Fruit fly (Drosophila melanogaster) whole organism, pupa: Measurements from ENCODE around the gene CG31121.

Experiments used
- CG10348 ChIP-seq: fragments of 200-800 bp; sonication (Bioruptor generic); IDR thresholded peaks from 2 replicates; pipeline ENCODE4 v1.3.6; 2022; ENCODE audit warnings: missing biosample characterization, missing genetic modification characterization
- CG12605 ChIP-seq: fragments of 200-800 bp; sonication (Bioruptor generic); IDR thresholded peaks from 2 replicates; pipeline ENCODE4 v1.3.6; 2022; ENCODE audit warnings: missing biosample characterization, missing genetic modification characterization
- CG13204 ChIP-seq: fragments of 200-800 bp; sonication (Bioruptor generic); optimal IDR thresholded peaks from 2 replicates; lab custom pipeline; 2018; ENCODE audit warnings: missing biosample characterization, mild to moderate bottlenecking, missing genetic modification characterization, moderate library complexity
- CG14655 ChIP-seq: fragments of 200-800 bp; sonication (Bioruptor generic); optimal IDR thresholded peaks from 3 replicates; lab custom pipeline; 2017; ENCODE audit warnings: mild to moderate bottlenecking, missing biosample characterization, missing genetic modification reagents, missing genetic modification characterization
- CG15710 ChIP-seq: fragments of 200-800 bp; sonication (Bioruptor generic); optimal IDR thresholded peaks from 2 replicates; lab custom pipeline; 2018; ENCODE audit warnings: missing biosample characterization, mild to moderate bottlenecking, missing genetic modification characterization, moderate library complexity
- CG17806 ChIP-seq: fragments of 200-800 bp; sonication (Bioruptor generic); optimal IDR thresholded peaks from 2 replicates; lab custom pipeline; 2018; ENCODE audit warnings: missing biosample characterization, mild to moderate bottlenecking, missing genetic modification characterization, moderate library complexity
- CG32121 ChIP-seq: fragments of 200-800 bp; sonication (Bioruptor generic); IDR thresholded peaks from 2 replicates; pipeline ENCODE4 v1.3.6; 2022; ENCODE audit warnings: missing biosample characterization, missing genetic modification characterization
- CG34367 ChIP-seq: fragments of 200-800 bp; sonication (Bioruptor generic); optimal IDR thresholded peaks from 2 replicates; lab custom pipeline; 2018; ENCODE audit warnings: missing biosample characterization, mild to moderate bottlenecking, missing genetic modification characterization
- CG4496 ChIP-seq: fragments of 200-800 bp; sonication (Bioruptor generic); IDR thresholded peaks from 3 replicates; pipeline ENCODE4 v1.3.6; 2022; ENCODE audit warnings: missing biosample characterization, missing genetic modification characterization
- CG8159 ChIP-seq: fragments of 200-800 bp; sonication (Bioruptor generic); optimal IDR thresholded peaks from 3 replicates; lab custom pipeline; 2018; ENCODE audit warnings: missing biosample characterization, mild to moderate bottlenecking, missing genetic modification characterization, moderate library complexity
- CG8301 ChIP-seq: fragments of 200-800 bp; sonication (Bioruptor generic); optimal IDR thresholded peaks from 2 replicates; lab custom pipeline; 2018; ENCODE audit warnings: missing biosample characterization, mild to moderate bottlenecking, missing genetic modification characterization
- CG9948 ChIP-seq: fragments of 200-800 bp; sonication (Bioruptor generic); optimal IDR thresholded peaks from 2 replicates; lab custom pipeline; 2018; ENCODE audit warnings: missing biosample characterization, mild to moderate bottlenecking, missing genetic modification characterization, moderate library complexity
- D1 ChIP-seq: fragments of 200-800 bp; sonication (Bioruptor generic); optimal IDR thresholded peaks from 2 replicates; lab custom pipeline; 2018; ENCODE audit warnings: missing biosample characterization, mild to moderate bottlenecking, missing genetic modification characterization, moderate library complexity
- EcR ChIP-seq: fragments of 200-800 bp; sonication (Bioruptor generic); optimal IDR thresholded peaks from 3 replicates; lab custom pipeline; 2019; ENCODE audit warnings: missing biosample characterization, missing genetic modification characterization, mild to moderate bottlenecking, moderate library complexity, missing genetic modification reagents
- Ets98B ChIP-seq: fragments of 200-800 bp; sonication (Bioruptor generic); IDR thresholded peaks from 2 replicates; pipeline ENCODE4 v1.3.6; 2022; ENCODE audit warnings: missing biosample characterization, missing genetic modification characterization
- Pif1A ChIP-seq: fragments of 200-800 bp; sonication (Bioruptor generic); optimal IDR thresholded peaks from 3 replicates; lab custom pipeline; 2016; ENCODE audit warnings: missing biosample characterization, missing genetic modification characterization
- Pif1B ChIP-seq: fragments of 200-800 bp; sonication (Bioruptor generic); optimal IDR thresholded peaks from 3 replicates; lab custom pipeline; 2016; ENCODE audit warnings: missing biosample characterization, missing genetic modification characterization
- Snoo ChIP-seq: fragments of 200-800 bp; sonication (Bioruptor generic); optimal IDR thresholded peaks from 3 replicates; lab custom pipeline; 2017; ENCODE audit warnings: missing biosample characterization, mild to moderate bottlenecking, missing genetic modification characterization, inconsistent platforms
- fd96Ca ChIP-seq: fragments of 200-800 bp; sonication (Bioruptor generic); IDR thresholded peaks from 3 replicates; pipeline ENCODE4 v1.3.6; 2022; ENCODE audit warnings: missing biosample characterization, missing genetic modification characterization
- gl ChIP-seq: fragments of 200-800 bp; sonication (Bioruptor generic); optimal IDR thresholded peaks from 2 replicates; lab custom pipeline; 2018; ENCODE audit warnings: missing biosample characterization, mild to moderate bottlenecking, missing genetic modification characterization
- rn ChIP-seq: fragments of 200-800 bp; sonication (Bioruptor generic); IDR thresholded peaks from 2 replicates; pipeline ENCODE4 v1.3.6; 2022; ENCODE audit warnings: missing biosample characterization, missing genetic modification characterization

CG31121 gene

DNA sequence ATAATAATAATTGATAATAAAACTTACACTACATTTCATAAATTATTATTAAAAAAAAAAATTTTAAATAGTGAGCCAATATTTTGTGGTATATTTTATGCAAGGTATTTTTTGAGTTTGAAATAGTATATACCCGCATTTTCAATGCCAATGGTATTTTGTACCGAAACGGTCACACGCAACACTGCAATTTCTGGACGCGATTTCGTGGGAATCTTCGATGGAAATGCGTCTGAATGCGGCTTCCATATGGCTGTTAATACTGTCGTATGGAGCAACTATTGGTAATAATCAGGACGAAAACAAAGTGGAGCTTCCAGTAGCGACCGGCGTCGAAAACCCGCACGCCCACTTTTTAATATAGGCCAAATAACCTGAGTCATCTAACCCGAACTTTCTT, 43.0 kb downstream of the CG31121 start, which contains the start of gene Nct:
Nct (plus strand) TSS at position 173 of the 400 bp plus-strand sequence.
- no peak for TF ChIP-seq CG13204
- no peak for TF ChIP-seq Ets98B (GFP tag; lab: Robert Waterston, UW)
- TF ChIP-seq gl: no peak
- no peak for TF ChIP-seq CG34367 (tag; lab: Kevin White, UChicago)
- TF ChIP-seq fd96Ca (GFP tag; lab: Robert Waterston, UW): no peak
- TF ChIP-seq CG14655 (GFP tag; lab: Kevin White, UChicago): no peak
- no peak for TF ChIP-seq Snoo (tag; lab: Kevin White, UChicago)
- TF ChIP-seq CG8301 (tag; lab: Kevin White, UChicago): no peak
- no peak for TF ChIP-seq CG8159
- no peak for TF ChIP-seq rn (GFP tag; lab: Robert Waterston, UW)
- no peak for TF ChIP-seq D1

DNA sequence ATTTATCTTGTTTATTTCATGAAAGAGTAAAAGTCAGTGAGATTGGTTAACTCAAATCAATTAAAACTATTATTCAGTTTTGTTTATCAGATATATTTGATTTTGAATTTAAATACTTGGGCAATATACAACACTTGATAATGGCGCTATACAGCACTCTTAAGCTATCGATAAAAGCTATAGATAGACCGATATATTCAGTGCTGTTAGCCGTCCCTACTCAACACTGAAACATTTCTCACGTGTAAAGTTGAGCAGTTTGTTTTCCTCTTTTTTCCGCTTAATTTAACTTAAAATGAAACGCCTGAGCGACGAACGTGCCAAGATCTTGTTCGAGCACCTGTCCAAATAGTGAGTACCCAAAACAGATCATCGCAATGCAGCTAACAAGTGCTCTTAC, 44.0 kb downstream of the CG31121 start, which contains the start of gene CG7006:
CG7006 (plus strand) TSS at position 208 of the 400 bp plus-strand sequence.
- TF ChIP-seq Ets98B (GFP tag; lab: Robert Waterston, UW) (peak; percentile 43; the same call in 1 of the 2 replicates), Snoo (tag; lab: Kevin White, UChicago) (peak; percentile 30), rn (GFP tag; lab: Robert Waterston, UW) (0 out of 2 replicates have a peak, but pooled peaks have one; percentile 24), CG9948 (tag; lab: Kevin White, UChicago) (no peak), CG17806 (tag; lab: Kevin White, UChicago) (no peak)

DNA sequence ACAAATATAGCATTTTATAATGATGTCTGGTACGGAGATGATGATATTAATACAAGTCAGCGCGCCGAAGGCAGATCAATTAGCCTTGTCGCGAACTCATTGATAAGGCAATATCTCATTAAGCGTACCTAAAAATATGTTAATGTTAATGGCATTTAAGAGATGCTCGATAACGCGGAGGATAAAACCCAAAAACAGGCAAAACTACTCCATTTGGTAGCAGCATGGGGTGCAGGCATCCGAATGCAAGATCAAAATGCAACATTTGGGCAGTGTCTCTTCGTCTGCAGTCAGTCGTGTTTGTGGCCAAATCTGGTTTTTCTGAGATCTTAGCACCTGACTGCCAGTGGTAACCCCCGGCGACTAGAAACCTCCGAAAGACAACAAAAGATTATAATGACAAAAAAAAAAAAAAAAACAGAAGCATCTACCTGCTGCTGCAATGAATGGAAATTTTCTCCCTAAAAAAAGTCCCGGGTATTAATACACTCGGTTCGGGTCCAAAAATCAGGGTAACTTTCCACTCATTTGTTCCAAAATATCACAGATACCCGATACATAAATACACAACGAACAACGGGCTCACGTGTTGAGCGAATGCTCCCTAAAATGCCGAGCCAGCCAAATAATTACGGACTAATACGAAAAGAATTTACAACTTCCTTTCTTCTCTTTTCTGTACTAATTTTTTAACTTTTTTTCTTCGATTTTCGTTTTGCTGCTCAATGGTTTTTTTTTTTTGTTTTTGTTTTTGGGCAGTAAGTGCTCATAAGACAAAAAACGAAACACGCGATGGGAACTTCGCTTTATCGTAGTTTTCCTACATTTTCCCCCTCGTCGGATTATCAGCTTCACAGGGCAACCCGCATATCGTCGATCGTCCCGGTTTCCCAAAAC, 48.2 kb downstream of the CG31121 start:
- TF ChIP-seq fd96Ca (GFP tag; lab: Robert Waterston, UW) (no peak), CG34367 (tag; lab: Kevin White, UChicago) (no peak), Pif1A (GFP tag; lab: Kevin White, UChicago) (no peak), EcR (no peak), Snoo (tag; lab: Kevin White, UChicago) (no peak), rn (GFP tag; lab: Robert Waterston, UW) (no peak), CG10348 (GFP tag; lab: Robert Waterston, UW) (no peak), CG13204 (no peak), CG32121 (GFP tag; lab: Robert Waterston, UW) (no peak), Ets98B (GFP tag; lab: Robert Waterston, UW) (no peak), CG15710 (tag; lab: Kevin White, UChicago) (no peak), CG17806 (tag; lab: Kevin White, UChicago) (no peak), gl (no peak), CG8301 (tag; lab: Kevin White, UChicago) (no peak), CG14655 (GFP tag; lab: Kevin White, UChicago) (no peak), CG9948 (tag; lab: Kevin White, UChicago) (no peak)

DNA sequence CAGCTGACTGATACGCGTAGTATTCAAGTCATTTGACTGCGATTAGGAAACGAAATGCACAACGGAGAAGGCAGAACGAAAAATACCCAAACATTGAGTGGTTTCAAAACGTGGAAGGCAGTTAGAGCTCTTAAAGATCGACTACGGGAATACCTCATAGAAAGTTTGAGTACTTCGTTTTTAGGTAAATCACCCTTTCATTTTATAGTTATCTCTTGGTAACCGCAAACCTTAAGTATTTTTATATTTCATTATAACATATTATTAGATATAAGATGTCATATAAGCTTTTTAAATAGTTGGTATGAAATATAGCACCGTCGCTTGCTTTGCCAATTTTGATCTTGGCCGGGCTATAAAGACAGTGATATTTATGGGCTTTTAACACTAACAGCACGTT, 49.3 kb downstream of the CG31121 start:
- TF ChIP-seq CG15710 (tag; lab: Kevin White, UChicago): no peak
- no peak for TF ChIP-seq CG32121 (GFP tag; lab: Robert Waterston, UW)
- no peak for TF ChIP-seq CG10348 (GFP tag; lab: Robert Waterston, UW)
- no peak for TF ChIP-seq CG34367 (tag; lab: Kevin White, UChicago)
- no peak for TF ChIP-seq Pif1A (GFP tag; lab: Kevin White, UChicago)
- no peak for TF ChIP-seq EcR
- no peak for TF ChIP-seq CG8301 (tag; lab: Kevin White, UChicago)
- no peak for TF ChIP-seq CG14655 (GFP tag; lab: Kevin White, UChicago)
- TF ChIP-seq Ets98B (GFP tag; lab: Robert Waterston, UW): no peak
- no peak for TF ChIP-seq D1
- no peak for TF ChIP-seq CG4496 (GFP tag; lab: Robert Waterston, UW)
- no peak for TF ChIP-seq CG13204
- TF ChIP-seq CG9948 (tag; lab: Kevin White, UChicago): no peak
- TF ChIP-seq Snoo (tag; lab: Kevin White, UChicago): no peak
- TF ChIP-seq rn (GFP tag; lab: Robert Waterston, UW): no peak
- no peak for TF ChIP-seq CG12605 (GFP tag; lab: Robert Waterston, UW)
- TF ChIP-seq gl: no peak
- TF ChIP-seq CG17806 (tag; lab: Kevin White, UChicago): no peak

DNA sequence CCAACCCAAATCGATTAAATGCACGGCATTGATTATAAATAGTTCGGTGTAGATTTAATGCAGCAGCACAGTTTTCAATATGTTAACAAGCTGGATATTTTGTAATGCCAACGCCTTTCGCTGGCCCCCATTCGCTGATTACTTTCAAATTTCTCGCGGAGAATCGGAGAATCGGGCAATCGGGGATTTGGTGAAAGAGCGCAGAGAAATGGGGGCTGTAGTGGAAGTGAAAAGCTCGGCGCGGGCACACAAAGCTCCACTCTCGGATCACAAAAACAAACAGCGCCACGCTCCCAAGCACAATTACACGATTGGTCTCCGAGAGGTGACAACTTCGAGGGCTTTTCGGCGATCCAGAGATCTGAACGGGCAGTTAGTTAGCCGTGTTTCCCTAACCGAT, 52.8 kb downstream of the CG31121 start, which contains the start of gene Esp:
Esp (plus strand) TSS at position 301 of the 400 bp plus-strand sequence.
- no peak for TF ChIP-seq CG17806 (tag; lab: Kevin White, UChicago)
- TF ChIP-seq Snoo (tag; lab: Kevin White, UChicago): no peak

DNA sequence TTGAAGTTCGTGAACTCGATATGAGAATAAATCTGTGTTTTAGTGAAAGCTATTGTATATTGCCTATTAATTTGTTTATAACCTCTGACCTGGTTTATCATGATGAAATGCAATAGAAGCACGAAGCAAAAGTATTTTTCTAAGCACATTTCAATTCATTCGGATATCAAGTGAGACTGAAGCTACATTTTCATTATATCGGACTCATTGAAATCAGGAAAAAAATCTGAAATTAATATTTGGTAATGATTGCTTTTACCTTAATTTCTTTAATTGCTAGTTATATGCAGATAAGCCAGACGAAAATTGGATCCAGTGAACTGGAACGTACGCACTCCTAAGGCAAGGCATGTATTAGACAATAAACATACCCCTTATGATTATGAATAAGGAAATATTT, 53.3 kb downstream of the CG31121 start, which contains the start of gene CG33658:
CG33658 (minus strand) TSS at position 101 of the 400 bp plus-strand sequence.
- no peak for TF ChIP-seq Pif1A (GFP tag; lab: Kevin White, UChicago)
- no peak for TF ChIP-seq CG15710 (tag; lab: Kevin White, UChicago)
- no peak for TF ChIP-seq Snoo (tag; lab: Kevin White, UChicago)
- TF ChIP-seq CG12605 (GFP tag; lab: Robert Waterston, UW): no peak
- no peak for TF ChIP-seq CG10348 (GFP tag; lab: Robert Waterston, UW)
- TF ChIP-seq CG8301 (tag; lab: Kevin White, UChicago): no peak
- TF ChIP-seq rn (GFP tag; lab: Robert Waterston, UW): no peak
- no peak for TF ChIP-seq CG34367 (tag; lab: Kevin White, UChicago)
- no peak for TF ChIP-seq CG32121 (GFP tag; lab: Robert Waterston, UW)
- TF ChIP-seq CG17806 (tag; lab: Kevin White, UChicago): no peak
- no peak for TF ChIP-seq Pif1B
- no peak for TF ChIP-seq Ets98B (GFP tag; lab: Robert Waterston, UW)
- TF ChIP-seq gl: no peak
- no peak for TF ChIP-seq CG8159
- TF ChIP-seq CG14655 (GFP tag; lab: Kevin White, UChicago): no peak
- no peak for TF ChIP-seq fd96Ca (GFP tag; lab: Robert Waterston, UW)
- TF ChIP-seq D1: no peak
